Worm (Caenorhabditis elegans): ENCODE measurements around the gene eif-3.K.

ce11 chrV:12952287-12952686 is 1.5 kb upstream of the eif-3.K start, which contains the start of gene pqn-68:
- TF ChIP-seq T22C8.4 (GFP tag; IDR thresholded peaks at IDR 0.05) (no peak), tab-1 (GFP tag; IDR thresholded peaks at IDR 0.05) (no peak), flt-1 (GFP tag; IDR thresholded peaks at IDR 0.05) (no peak)

Measured in whole organism, midembryonic.